Fruit fly (Drosophila melanogaster): Measurements from ENCODE around the gene Mettl2.

DNA sequence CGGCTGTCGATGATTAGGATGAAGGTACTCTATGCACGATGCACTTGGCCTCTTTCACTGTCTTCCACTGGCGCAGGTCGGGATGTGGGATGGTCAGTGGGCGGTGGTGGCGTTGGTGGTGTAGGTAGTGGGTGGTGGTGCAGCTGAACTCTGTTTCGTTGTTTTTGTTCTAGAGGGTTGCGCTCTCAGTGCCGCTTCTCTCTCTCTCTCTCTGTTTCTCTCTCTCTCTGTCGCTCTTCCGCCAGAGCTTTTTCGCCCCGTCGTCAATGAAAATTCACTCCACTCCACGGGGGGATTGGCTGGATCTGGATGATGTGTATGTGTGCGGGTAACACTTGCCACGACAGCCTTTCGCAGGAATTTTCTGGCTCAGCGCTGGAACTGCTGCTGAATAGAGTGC lies 2.1 kb downstream of the Mettl2 start:
- no peak for TF ChIP-seq CG32121 (GFP tag; IDR thresholded peaks at IDR 0.05)
- no peak for TF ChIP-seq Pif1A (GFP tag; optimal IDR thresholded peaks at IDR 0.05)
- no peak for TF ChIP-seq EcR (GFP tag; optimal IDR thresholded peaks at IDR 0.05)
- TF ChIP-seq CG13204 (GFP tag; optimal IDR thresholded peaks at IDR 0.05): no peak
- no peak for TF ChIP-seq fd96Ca (GFP tag; IDR thresholded peaks at IDR 0.05)
- TF ChIP-seq CG14655 (GFP tag; optimal IDR thresholded peaks at IDR 0.05): no peak
- TF ChIP-seq CG8301 (tag; optimal IDR thresholded peaks at IDR 0.05): no peak
- no peak for TF ChIP-seq CG17806 (tag; optimal IDR thresholded peaks at IDR 0.05)
- no peak for TF ChIP-seq CG15710 (tag; optimal IDR thresholded peaks at IDR 0.05)
- no peak for TF ChIP-seq CG12605 (GFP tag; IDR thresholded peaks at IDR 0.05)
- no peak for TF ChIP-seq Ets98B (GFP tag; IDR thresholded peaks at IDR 0.05)
- no peak for TF ChIP-seq rn (GFP tag; IDR thresholded peaks at IDR 0.05)

Data from whole organism, pupa.